Worm (Caenorhabditis elegans): ENCODE measurements around the gene C07C7.1.

The C07C7.1 gene

DNA sequence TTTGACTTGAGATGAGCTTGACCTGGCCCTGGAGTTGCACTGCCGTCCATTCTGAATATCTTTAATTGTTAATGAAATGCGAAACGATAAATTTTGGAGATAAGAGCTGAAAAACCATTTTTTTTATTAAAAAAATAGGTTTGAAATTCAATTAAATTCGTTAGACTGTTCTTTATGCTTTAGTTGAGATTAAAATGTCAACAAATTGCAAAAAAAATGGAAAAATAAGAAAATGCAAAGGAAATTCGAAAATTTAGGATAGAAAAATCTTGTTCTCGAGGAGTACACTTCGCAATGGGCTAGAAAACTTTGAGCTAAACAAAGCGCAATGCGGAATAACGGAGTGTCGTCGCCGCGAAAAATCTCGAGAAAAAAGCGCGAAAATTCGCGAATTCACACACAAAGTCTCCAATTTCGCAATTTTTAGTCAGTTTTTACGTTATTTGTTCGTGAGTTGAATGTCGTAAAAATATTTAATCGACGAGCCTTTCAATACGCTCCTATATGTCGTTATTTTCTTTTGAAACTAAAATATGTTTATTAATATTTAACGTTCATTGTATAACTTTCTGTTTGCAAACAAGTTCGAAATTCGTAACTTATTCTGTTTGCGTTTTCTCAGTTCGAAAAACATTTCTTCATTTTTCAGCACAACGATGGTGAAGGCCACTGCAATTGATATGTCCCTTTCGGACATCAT lies 37.7 kb upstream of the C07C7.1 start, which contains the start of the genes rpb-12 and aly-2 (continued):
- no peak for TF ChIP-seq pha-4 (GFP tag; IDR thresholded peaks at IDR 0.05)
- no peak for TF ChIP-seq pha-4 (tag; optimal IDR thresholded peaks at IDR 0.05)
- peak; percentile 46 for TF ChIP-seq F49E8.2 (tag; optimal IDR thresholded peaks at IDR 0.05; ENCODE audit: borderline replicate concordance)
- peak; percentile 100 for TF ChIP-seq Y48G9A.11 (GFP tag; IDR thresholded peaks at IDR 0.05)
- no peak for TF ChIP-seq hmg-1.1 (GFP tag; IDR thresholded peaks at IDR 0.05)
- no peak for TF ChIP-seq cey-2 (tag; optimal IDR thresholded peaks at IDR 0.05; ENCODE audit: borderline replicate concordance, insufficient read depth)
- no peak for TF ChIP-seq T26A8.4 (GFP tag; IDR thresholded peaks at IDR 0.05)
- no peak for TF ChIP-seq daf-12 (tag; optimal IDR thresholded peaks at IDR 0.05)
- TF ChIP-seq R02D3.7 (tag; optimal IDR thresholded peaks at IDR 0.05) = no peak
- no peak for TF ChIP-seq F26F4.8 (GFP tag; conservative IDR thresholded peaks at IDR 0.05)
- no peak for TF ChIP-seq arid-1 (GFP tag; conservative IDR thresholded peaks at IDR 0.05)
- no peak for TF ChIP-seq dmd-6 (GFP tag; IDR thresholded peaks at IDR 0.05)
- TF ChIP-seq dpl-1 (GFP tag; optimal IDR thresholded peaks at IDR 0.05) = peak; percentile 78
- peak; percentile 48 for TF ChIP-seq unc-130 (GFP tag; optimal IDR thresholded peaks at IDR 0.05)
- no peak for TF ChIP-seq skn-1 (tag; optimal IDR thresholded peaks at IDR 0.05)
- TF ChIP-seq hlh-11 (tag; optimal IDR thresholded peaks at IDR 0.05) = no peak
- no peak for TF ChIP-seq zip-11 (GFP tag; IDR thresholded peaks at IDR 0.05)
- no peak for TF ChIP-seq sdz-12 (GFP tag; optimal IDR thresholded peaks at IDR 0.05)
- TF ChIP-seq dmd-8 (GFP tag; IDR thresholded peaks at IDR 0.05) = no peak
- no peak for TF ChIP-seq tra-1 (GFP tag; IDR thresholded peaks at IDR 0.05)
- TF ChIP-seq T20F7.1 (GFP tag; optimal IDR thresholded peaks at IDR 0.05) = peak; percentile 99
- no peak for TF ChIP-seq Y5F2A.4 (GFP tag; optimal IDR thresholded peaks at IDR 0.05)
- no peak for TF ChIP-seq saeg-2 (GFP tag; IDR thresholded peaks at IDR 0.05)

ce11 chrIV:9150175-9150574 lies 34.5 kb upstream of the C07C7.1 start, which contains the start of gene F23B2.7:
TSS of gene F23B2.7 (plus strand) at chrIV:9150475.
- TF ChIP-seq cey-2 (tag; optimal IDR thresholded peaks at IDR 0.05; ENCODE audit: borderline replicate concordance, insufficient read depth) = no peak
- TF ChIP-seq nhr-41 (GFP tag; IDR thresholded peaks at IDR 0.05) = no peak
- no peak for TF ChIP-seq lin-15B (tag; optimal IDR thresholded peaks at IDR 0.05)
- no peak for TF ChIP-seq egl-27 (tag; optimal IDR thresholded peaks at IDR 0.05)

- TF ChIP-seq R02D3.7 (tag; optimal IDR thresholded peaks at IDR 0.05) (no peak), set-16 (GFP tag; IDR thresholded peaks at IDR 0.05) (no peak), dve-1 (tag; optimal IDR thresholded peaks at IDR 0.05; ENCODE audit: insufficient read depth) (no peak), dmd-6 (GFP tag; IDR thresholded peaks at IDR 0.05) (no peak), ztf-7 (tag; optimal IDR thresholded peaks at IDR 0.05) (no peak)
Measured at ce11 chrIV:9154263-9154662, 30.4 kb upstream of the C07C7.1 start, which contains the start of gene F23B2.10. TSS of gene F23B2.10 (minus strand) at chrIV:9154363.

ce11 chrIV:9158969-9159800 lies 25.5 kb upstream of the C07C7.1 start, which contains the start of gene pcp-3:
TSS of gene pcp-3 (minus strand) at chrIV:9159019.
- TF ChIP-seq fkh-10 (GFP tag; optimal IDR thresholded peaks at IDR 0.05) = no peak
- peak; percentile 30 for TF ChIP-seq nhr-77 (tag; optimal IDR thresholded peaks at IDR 0.05)
- TF ChIP-seq pqm-1 (tag; optimal IDR thresholded peaks at IDR 0.05) = peak; percentile 90
- no peak for TF ChIP-seq Y5F2A.4 (GFP tag; optimal IDR thresholded peaks at IDR 0.05)
- TF ChIP-seq aha-1 (tag) = peak; percentile 92
- peak; percentile 74 for TF ChIP-seq nhr-28 (tag; optimal IDR thresholded peaks at IDR 0.05)
- TF ChIP-seq php-3 (GFP tag; IDR thresholded peaks at IDR 0.05) = peak; percentile 48; the same call in 1 of the 2 replicates
- peak; percentile 47 for TF ChIP-seq hlh-11 (tag; optimal IDR thresholded peaks at IDR 0.05)
- TF ChIP-seq daf-16 (GFP tag; optimal IDR thresholded peaks at IDR 0.05) = no peak
- TF ChIP-seq daf-16 (tag; optimal IDR thresholded peaks at IDR 0.05) = peak; percentile 65
- no peak for TF ChIP-seq T26A8.4 (GFP tag; IDR thresholded peaks at IDR 0.05)
- peak; percentile 81 for TF ChIP-seq dmd-6 (GFP tag; IDR thresholded peaks at IDR 0.05)

Measured in whole organism, L4 larva.